Fruit fly (Drosophila melanogaster) whole organism, embryonic: ENCODE measurements around the gene mmy.

Experiments
- Adf1 ChIP-seq: fragments of 200-800 bp; sonication (Bioruptor generic); IDR thresholded peaks from 2 replicates; pipeline ENCODE4 v1.3.6; 2022; ENCODE audit warnings: missing biosample characterization, missing genetic modification characterization
- Atf6 ChIP-seq: fragments of 200-800 bp; sonication (Bioruptor generic); IDR thresholded peaks from 2 replicates; pipeline ENCODE4 v1.3.6; 2022; ENCODE audit warnings: missing biosample characterization, missing genetic modification characterization
- C15 ChIP-seq: fragments of 200-800 bp; sonication (Bioruptor generic); IDR thresholded peaks from 3 replicates; pipeline ENCODE4 v1.3.6; 2022; ENCODE audit warnings: missing biosample characterization, missing genetic modification characterization
- CG10147 ChIP-seq: fragments of 200-800 bp; sonication (Bioruptor generic); optimal IDR thresholded peaks from 2 replicates; lab custom pipeline; 2019; ENCODE audit warnings: missing biosample characterization, mild to moderate bottlenecking, missing genetic modification characterization, moderate library complexity
- CG10366 ChIP-seq: fragments of 200-800 bp; sonication (Bioruptor generic); IDR thresholded peaks from 2 replicates; pipeline ENCODE4 v1.3.6; 2022; ENCODE audit warnings: missing biosample characterization, missing genetic modification characterization
- CG10654 ChIP-seq: fragments of 200-800 bp; sonication (Bioruptor generic); optimal IDR thresholded peaks from 2 replicates; lab custom pipeline; 2016; ENCODE audit warnings: missing biosample characterization, missing genetic modification characterization
- CG11504 ChIP-seq: fragments of 200-800 bp; sonication (Bioruptor generic); optimal IDR thresholded peaks from 3 replicates; lab custom pipeline; 2019; ENCODE audit warnings: missing biosample characterization, mild to moderate bottlenecking, missing genetic modification characterization, moderate library complexity
- CG11723 ChIP-seq: fragments of 200-800 bp; sonication (Bioruptor generic); optimal IDR thresholded peaks from 2 replicates; lab custom pipeline; 2017; ENCODE audit warnings: missing biosample characterization, mild to moderate bottlenecking, missing genetic modification characterization
- CG12104 ChIP-seq: fragments of 200-800 bp; sonication (Bioruptor generic); optimal IDR thresholded peaks from 3 replicates; lab custom pipeline; 2016; ENCODE audit warnings: missing biosample characterization, missing genetic modification characterization
- CG13123 ChIP-seq: fragments of 200-800 bp; sonication (Bioruptor generic); optimal IDR thresholded peaks from 2 replicates; lab custom pipeline; 2016; ENCODE audit warnings: missing biosample characterization, missing genetic modification characterization
- CG13424 ChIP-seq: fragments of 200-800 bp; sonication (Bioruptor generic); optimal IDR thresholded peaks from 2 replicates; lab custom pipeline; 2019; ENCODE audit warnings: missing biosample characterization, mild to moderate bottlenecking, missing genetic modification characterization, moderate library complexity
- CG13624 ChIP-seq: fragments of 200-800 bp; sonication (Bioruptor generic); optimal IDR thresholded peaks from 2 replicates; lab custom pipeline; 2016; ENCODE audit warnings: missing biosample characterization, missing genetic modification characterization
- CG13894 ChIP-seq: fragments of 200-800 bp; sonication (Bioruptor generic); optimal IDR thresholded peaks from 3 replicates; lab custom pipeline; 2018; ENCODE audit warnings: missing biosample characterization, mild to moderate bottlenecking, missing genetic modification characterization, moderate library complexity
- CG15696 ChIP-seq: fragments of 200-800 bp; sonication (Bioruptor generic); optimal IDR thresholded peaks from 2 replicates; lab custom pipeline; 2019; ENCODE audit warnings: missing biosample characterization, mild to moderate bottlenecking, missing genetic modification characterization, moderate library complexity
- CG1602 ChIP-seq: fragments of 200-800 bp; sonication (Bioruptor generic); optimal IDR thresholded peaks from 3 replicates; lab custom pipeline; 2016; ENCODE audit warnings: missing biosample characterization, missing genetic modification characterization
- CG17802 ChIP-seq: fragments of 200-800 bp; sonication (Bioruptor generic); optimal IDR thresholded peaks from 2 replicates; lab custom pipeline; 2018; ENCODE audit warnings: missing biosample characterization, mild to moderate bottlenecking, missing genetic modification characterization, moderate library complexity
- CG18262 ChIP-seq: fragments of 200-800 bp; optimal IDR thresholded peaks from 3 replicates; lab custom pipeline; 2019; ENCODE audit warnings: missing biosample characterization, mild to moderate bottlenecking, missing genetic modification characterization, moderate library complexity
- CG1832 ChIP-seq: fragments of 200-800 bp; sonication (Bioruptor generic); optimal IDR thresholded peaks from 2 replicates; lab custom pipeline; 2017; ENCODE audit warnings: missing biosample characterization, mild to moderate bottlenecking, missing genetic modification characterization, inconsistent platforms
- CG18619 ChIP-seq: fragments of 200-800 bp; sonication (Bioruptor generic); optimal IDR thresholded peaks from 3 replicates; lab custom pipeline; 2017; ENCODE audit warnings: missing biosample characterization, mild to moderate bottlenecking, missing genetic modification characterization
- CG2120 ChIP-seq: fragments of 200-800 bp; sonication (Bioruptor generic); optimal IDR thresholded peaks from 3 replicates; lab custom pipeline; 2016; ENCODE audit warnings: missing biosample characterization, missing genetic modification characterization
- CG2199 ChIP-seq: fragments of 200-800 bp; sonication (Bioruptor generic); IDR thresholded peaks from 3 replicates; pipeline ENCODE4 v1.3.6; 2022; ENCODE audit warnings: missing biosample characterization, missing genetic modification characterization
- CG34422 ChIP-seq: fragments of 200-800 bp; sonication (Bioruptor generic); IDR thresholded peaks from 3 replicates; pipeline ENCODE4 v1.3.6; 2022; ENCODE audit warnings: missing biosample characterization, missing genetic modification characterization
- CG3995 ChIP-seq: fragments of 200-800 bp; sonication (Bioruptor generic); optimal IDR thresholded peaks from 3 replicates; lab custom pipeline; 2016; ENCODE audit warnings: missing biosample characterization, missing genetic modification characterization
- CG8944 ChIP-seq: fragments of 200-800 bp; sonication (Bioruptor generic); optimal IDR thresholded peaks from 3 replicates; lab custom pipeline; 2016; ENCODE audit warnings: missing biosample characterization, missing genetic modification characterization
- CG9727 ChIP-seq: fragments of 200-800 bp; sonication (Bioruptor generic); optimal IDR thresholded peaks from 3 replicates; lab custom pipeline; 2017; ENCODE audit warnings: missing biosample characterization, mild to moderate bottlenecking, missing genetic modification characterization
- Hr3 ChIP-seq: fragments of 200-800 bp; sonication (Bioruptor generic); optimal IDR thresholded peaks from 3 replicates; lab custom pipeline; 2016; ENCODE audit warnings: missing biosample characterization, missing genetic modification characterization
- Lpt ChIP-seq: fragments of >200 bp; optimal IDR thresholded peaks from 2 replicates; lab custom pipeline; 2018; ENCODE audit warnings: missing biosample characterization, missing genetic modification characterization
- Mes4 ChIP-seq: fragments of 200-800 bp; sonication (Bioruptor generic); optimal IDR thresholded peaks from 2 replicates; lab custom pipeline; 2016; ENCODE audit warnings: missing biosample characterization, missing genetic modification characterization
- NFAT ChIP-seq: fragments of 200-800 bp; sonication (Bioruptor generic); IDR thresholded peaks from 2 replicates; pipeline ENCODE4 v1.3.6; 2022; ENCODE audit warnings: missing biosample characterization, missing genetic modification characterization
- Oaz ChIP-seq: fragments of 200-800 bp; sonication (Bioruptor generic); IDR thresholded peaks from 2 replicates; pipeline ENCODE4 v1.3.6; 2022; ENCODE audit warnings: missing biosample characterization, missing genetic modification characterization
- Pdp1 ChIP-seq, 2 experiments: fragments of 200-800 bp; sonication (Bioruptor generic); optimal IDR thresholded peaks; 3 replicates each; lab custom pipeline; 2016; ENCODE audit warnings: missing biosample characterization in 2 of 2, missing genetic modification characterization in 2 of 2, mild to moderate bottlenecking in 1 of 2, moderate library complexity in 1 of 2
- Sox100B ChIP-seq: fragments of 200-800 bp; sonication (Bioruptor generic); optimal IDR thresholded peaks from 3 replicates; lab custom pipeline; 2018; ENCODE audit warnings: missing biosample characterization, mild to moderate bottlenecking, missing genetic modification characterization
- TFAM ChIP-seq: fragments of 200-800 bp; sonication (Bioruptor generic); optimal IDR thresholded peaks from 2 replicates; lab custom pipeline; 2017; ENCODE audit warnings: missing biosample characterization, missing genetic modification characterization, inconsistent platforms
- Tbp ChIP-seq: fragments of >200 bp; optimal IDR thresholded peaks from 2 replicates; lab custom pipeline; 2018; ENCODE audit warnings: missing biosample characterization, missing genetic modification characterization
- bab2 ChIP-seq: fragments of 200-800 bp; sonication (Bioruptor generic); optimal IDR thresholded peaks from 2 replicates; lab custom pipeline; 2016; ENCODE audit warnings: missing biosample characterization, missing genetic modification characterization
- bowl ChIP-seq: fragments of 200-800 bp; sonication (Bioruptor generic); IDR thresholded peaks from 2 replicates; pipeline ENCODE4 v1.3.6; 2022; ENCODE audit warnings: missing biosample characterization, missing genetic modification characterization
- btn ChIP-seq: fragments of 200-800 bp; sonication (Bioruptor generic); optimal IDR thresholded peaks from 2 replicates; lab custom pipeline; 2016; ENCODE audit warnings: missing biosample characterization, missing genetic modification characterization
- chif ChIP-seq, 2 experiments: fragments of 200-800 bp; sonication (Bioruptor generic); optimal IDR thresholded peaks; 3 replicates each; lab custom pipeline; 2016; ENCODE audit warnings: missing biosample characterization in 2 of 2, missing genetic modification characterization in 2 of 2
- esg ChIP-seq: fragments of 200-800 bp; sonication (Bioruptor generic); conservative IDR thresholded peaks from 2 replicates; pipeline ENCODE4 v1.3.6; 2022; ENCODE audit warnings: missing biosample characterization, missing genetic modification characterization
- eyg ChIP-seq: fragments of 200-800 bp; sonication (Bioruptor generic); optimal IDR thresholded peaks from 3 replicates; lab custom pipeline; 2016; ENCODE audit warnings: missing biosample characterization, missing genetic modification characterization
- ind ChIP-seq: fragments of 200-800 bp; sonication (Bioruptor generic); optimal IDR thresholded peaks from 3 replicates; lab custom pipeline; 2016; ENCODE audit warnings: missing biosample characterization, missing genetic modification characterization
- klu ChIP-seq: fragments of 200-800 bp; sonication (Bioruptor generic); IDR thresholded peaks from 2 replicates; pipeline ENCODE4 v1.3.6; 2022; ENCODE audit warnings: missing biosample characterization, missing genetic modification characterization
- otp ChIP-seq: fragments of 200-800 bp; sonication (Bioruptor generic); IDR thresholded peaks from 3 replicates; pipeline ENCODE4, ENCODE4 v1.3.6; 2022; ENCODE audit warnings: missing biosample characterization, missing genetic modification characterization
- pan ChIP-seq, 4 experiments: fragments of >200 bp in 3 of 4; fragments of 200-800 bp in 1 of 4; sonication (Bioruptor generic) in 1 of 4; optimal IDR thresholded peaks in 3 of 4; IDR thresholded peaks in 1 of 4; 2 replicates each; pipeline versions ENCODE4 v1.3.6 to Lab custom; 2017 to 2022; ENCODE audit warnings: missing biosample characterization in 2 of 4, missing genetic modification characterization in 2 of 4, mixed read lengths in 1 of 4
- pzg ChIP-seq: fragments of 200-800 bp; sonication (Bioruptor generic); optimal IDR thresholded peaks from 3 replicates; lab custom pipeline; 2018; ENCODE audit warnings: missing biosample characterization, mild to moderate bottlenecking, missing genetic modification characterization, moderate library complexity
- sc ChIP-seq, 3 experiments: fragments of >200 bp in 2 of 3; fragments of 200-800 bp in 1 of 3; sonication (Bioruptor generic) in 1 of 3; optimal IDR thresholded peaks; 2 replicates in 2 of 3; 3 replicates in 1 of 3; lab custom pipeline; 2017; ENCODE audit warnings: mild to moderate bottlenecking in 1 of 3, missing biosample characterization in 1 of 3, missing genetic modification characterization in 1 of 3, missing genetic modification reagents in 1 of 3
- sima ChIP-seq: fragments of 200-800 bp; sonication (Bioruptor generic); optimal IDR thresholded peaks from 2 replicates; lab custom pipeline; 2016; ENCODE audit warnings: missing biosample characterization, missing genetic modification characterization
- tio ChIP-seq: fragments of 200-800 bp; sonication (Bioruptor generic); optimal IDR thresholded peaks from 2 replicates; lab custom pipeline; 2017; ENCODE audit warnings: missing biosample characterization, missing genetic modification characterization, inconsistent platforms
- usp ChIP-seq: fragments of >200 bp; optimal IDR thresholded peaks from 2 replicates; lab custom pipeline; 2017; ENCODE audit warnings: missing biosample characterization, missing genetic modification characterization
- vfl ChIP-seq: fragments of 200-800 bp; sonication (Bioruptor generic); optimal IDR thresholded peaks from 2 replicates; lab custom pipeline; 2016; ENCODE audit warnings: missing biosample characterization, missing genetic modification characterization
- vnd ChIP-seq: fragments of 200-800 bp; sonication (Bioruptor generic); IDR thresholded peaks from 3 replicates; pipeline ENCODE4 v1.3.6; 2022; ENCODE audit warnings: missing biosample characterization, missing genetic modification characterization; ENCODE audit not compliant: partially characterized antibody

The mmy gene

dm6 chr2L:6488676-6489140, 15.0 kb upstream of the mmy start, which contains the start of the genes KFase and epsilonCOP (continued):
- TF ChIP-seq Adf1 (GFP tag; lab: Robert Waterston, UW) (peak; percentile 14; the same call in 1 of the 2 replicates), CG18619 (no peak), Sox100B (GFP tag; lab: Kevin White, UChicago) (no peak), CG11504 (tag; lab: Kevin White, UChicago) (no peak), pzg (GFP tag; lab: Kevin White, UChicago) (peak; percentile 62), Pdp1 (GFP tag; optimal IDR thresholded peaks at IDR 0.05; lab: Kevin White, UChicago) (peak in 1 of 2 experiments; percentile 61), usp (GFP tag; lab: Kevin White, UChicago) (no peak), CG3995 (peak; percentile 53), CG13123 (GFP tag; lab: Kevin White, UChicago) (peak; percentile 59), sc (optimal IDR thresholded peaks at IDR 0.05; lab: Kevin White, UChicago) (no peak), sc (GFP tag; optimal IDR thresholded peaks at IDR 0.05; lab: Kevin White, UChicago) (peak; percentile 15), CG10147 (GFP tag; lab: Kevin White, UChicago) (peak; percentile 40), Mes4 (GFP tag; lab: Kevin White, UChicago) (peak; percentile 52), CG10654 (GFP tag; lab: Kevin White, UChicago) (peak; percentile 44), CG9727 (GFP tag; lab: Kevin White, UChicago) (peak; percentile 71), CG34422 (0 out of 3 replicates have a peak, but pooled peaks have one; percentile 28), Atf6 (GFP tag; lab: Robert Waterston, UW) (no peak), Oaz (GFP tag; lab: Robert Waterston, UW) (no peak), esg (GFP tag; lab: Robert Waterston, UW) (no peak), klu (GFP tag; lab: Robert Waterston, UW) (no peak), Hr3 (GFP tag; lab: Kevin White, UChicago) (peak; percentile 51), CG1832 (no peak), ind (peak; percentile 65), bab2 (GFP tag; lab: Kevin White, UChicago) (peak; percentile 59), CG18262 (peak; percentile 65), C15 (GFP tag; lab: Robert Waterston, UW) (no peak), vnd (peak; percentile 58), CG17802 (tag; lab: Kevin White, UChicago) (no peak), eyg (peak; percentile 59), Tbp (GFP tag; lab: Kevin White, UChicago) (no peak)
- TF ChIP-seq, all 482 proteins: peak for 278

dm6 chr2L:6481310-6481738, 7.6 kb upstream of the mmy start:
- TF ChIP-seq CG10366 (no peak), CG2120 (GFP tag; lab: Kevin White, UChicago) (peak; percentile 16), CG13424 (no peak), pan (optimal IDR thresholded peaks at IDR 0.05; lab: Kevin White, UChicago) (no peak), pan (GFP tag; optimal IDR thresholded peaks at IDR 0.05 in 1 of 2, IDR thresholded peaks at IDR 0.05 in 1 of 2) (no peak), CG11723 (GFP tag; lab: Kevin White, UChicago) (no peak), CG1602 (GFP tag; lab: Kevin White, UChicago) (no peak), CG12104 (GFP tag; lab: Kevin White, UChicago) (no peak), TFAM (GFP tag; lab: Kevin White, UChicago) (no peak), chif (GFP tag; optimal IDR thresholded peaks at IDR 0.05; lab: Kevin White, UChicago) (no peak), vfl (GFP tag; lab: Kevin White, UChicago) (no peak), otp (GFP tag; lab: Robert Waterston, UW) (0 out of 3 replicates have a peak, but pooled peaks have one; percentile 36), tio (GFP tag; lab: Kevin White, UChicago) (no peak), CG13894 (tag; lab: Kevin White, UChicago) (peak; percentile 63), CG15696 (tag; lab: Kevin White, UChicago) (no peak), NFAT (GFP tag; lab: Robert Waterston, UW) (no peak), bowl (GFP tag; lab: Robert Waterston, UW) (no peak), CG13624 (GFP tag; lab: Kevin White, UChicago) (peak; percentile 84), sima (no peak), btn (GFP tag; lab: Kevin White, UChicago) (no peak), CG8944 (GFP tag; lab: Kevin White, UChicago) (no peak), Lpt (GFP tag; lab: Kevin White, UChicago) (no peak), CG2199 (GFP tag; lab: Robert Waterston, UW) (0 out of 3 replicates have a peak, but pooled peaks have one; percentile 30)
